Worm (Caenorhabditis elegans) whole organism, young adult: ENCODE results near the gene F35C11.3.

Experiments used
- C06A6.2 ChIP-seq: fragments of 200-800 bp; sonication (Bioruptor generic); conservative IDR thresholded peaks from 2 replicates; pipeline ENCODE4 v1.3.6; 2022; ENCODE audit warnings: missing genetic modification characterization, missing compliant biosample characterization
- F10E7.11 ChIP-seq: sonication (generic microtip); optimal IDR thresholded peaks from 2 replicates; lab custom pipeline; 2017; ENCODE audit warnings: mild to moderate bottlenecking, missing genetic modification characterization, moderate library complexity, missing compliant biosample characterization
- F33H1.4 ChIP-seq: fragments of 200-800 bp; sonication (Bioruptor generic); IDR thresholded peaks from 2 replicates; pipeline ENCODE4 v1.3.6; 2022; ENCODE audit warnings: missing genetic modification reagents, missing genetic modification characterization, missing compliant biosample characterization
- F57A8.1 ChIP-seq: fragments of 200-800 bp; sonication (Bioruptor generic); optimal IDR thresholded peaks from 2 replicates; lab custom pipeline; 2018; ENCODE audit warnings: mild to moderate bottlenecking, missing genetic modification characterization, moderate library complexity, missing compliant biosample characterization
- Y53G8AR.9 ChIP-seq: fragments of 200-800 bp; sonication (Bioruptor generic); conservative IDR thresholded peaks from 2 replicates; pipeline ENCODE4 v1.3.6; 2022; ENCODE audit warnings: missing genetic modification reagents, missing genetic modification characterization, missing compliant biosample characterization
- aptf-2 ChIP-seq: fragments of 200-800 bp; sonication (Bioruptor generic); conservative IDR thresholded peaks from 2 replicates; pipeline ENCODE4 v1.3.6; 2022; ENCODE audit warnings: missing genetic modification reagents, missing genetic modification characterization, missing compliant biosample characterization
- aptf-3 ChIP-seq: fragments of 200-800 bp; sonication (Bioruptor generic); IDR thresholded peaks from 2 replicates; pipeline ENCODE4 v1.3.6; 2022; ENCODE audit warnings: missing genetic modification characterization, missing compliant biosample characterization
- ceh-79 ChIP-seq: sonication (generic microtip); optimal IDR thresholded peaks from 2 replicates; lab custom pipeline; 2017; ENCODE audit warnings: mild to moderate bottlenecking, missing genetic modification characterization, missing compliant biosample characterization
- dox-1 ChIP-seq: fragments of 200-800 bp; sonication (Bioruptor generic); IDR thresholded peaks from 2 replicates; pipeline ENCODE4 v1.3.6; 2022; ENCODE audit warnings: missing genetic modification reagents, missing genetic modification characterization, missing compliant biosample characterization
- ets-4 ChIP-seq: fragments of 200-800 bp; sonication (Bioruptor generic); optimal IDR thresholded peaks from 2 replicates; lab custom pipeline; 2018; ENCODE audit warnings: mild to moderate bottlenecking, missing genetic modification characterization, missing compliant biosample characterization
- gei-17 ChIP-seq: fragments of 200-800 bp; sonication (Bioruptor generic); optimal IDR thresholded peaks from 2 replicates; lab custom pipeline; 2018; ENCODE audit warnings: mild to moderate bottlenecking, missing genetic modification characterization, missing compliant biosample characterization
- hmg-1.2 ChIP-seq: fragments of 200-800 bp; sonication (Bioruptor generic); IDR thresholded peaks from 2 replicates; pipeline ENCODE4 v1.3.6; 2022; ENCODE audit warnings: missing genetic modification reagents, missing genetic modification characterization, missing compliant biosample characterization
- hmg-20 ChIP-seq: fragments of 200-800 bp; sonication (Bioruptor generic); IDR thresholded peaks from 2 replicates; pipeline ENCODE4 v1.3.6; 2022; ENCODE audit warnings: missing genetic modification reagents, missing genetic modification characterization, missing compliant biosample characterization
- hsf-1 ChIP-seq: fragments of 200-800 bp; sonication (Bioruptor generic); IDR thresholded peaks from 2 replicates; pipeline ENCODE4 v1.3.6; 2022; ENCODE audit warnings: missing genetic modification reagents, missing genetic modification characterization, missing compliant biosample characterization
- lin-26 ChIP-seq: fragments of 200-800 bp; sonication (Bioruptor generic); IDR thresholded peaks from 2 replicates; pipeline ENCODE4 v1.3.6; 2022; ENCODE audit warnings: missing genetic modification reagents, missing genetic modification characterization, missing compliant biosample characterization
- lsy-27 ChIP-seq: sonication (generic microtip); optimal IDR thresholded peaks from 2 replicates; lab custom pipeline; 2017; ENCODE audit warnings: missing genetic modification characterization, mild to moderate bottlenecking, missing compliant biosample characterization, antibody characterized with exemption, missing genotype, borderline replicate concordance; ENCODE audit not compliant: insufficient read depth
- madf-6 ChIP-seq: fragments of 200-800 bp; sonication (Bioruptor generic); IDR thresholded peaks from 2 replicates; pipeline ENCODE4 v1.3.6; 2022; ENCODE audit warnings: missing genetic modification reagents, missing genetic modification characterization, missing compliant biosample characterization
- madf-8 ChIP-seq: fragments of 200-800 bp; sonication (Bioruptor generic); conservative IDR thresholded peaks from 2 replicates; pipeline ENCODE4 v1.3.6; 2022; ENCODE audit warnings: missing genetic modification reagents, missing genetic modification characterization, missing compliant biosample characterization
- nhr-80 ChIP-seq: sonication (generic microtip); optimal IDR thresholded peaks from 2 replicates; lab custom pipeline; 2016; ENCODE audit warnings: missing genetic modification characterization, missing compliant biosample characterization
- pha-4 ChIP-seq: fragments of 150-350 bp; sonication (generic microtip); optimal IDR thresholded peaks from 2 replicates; lab custom pipeline; 2014; ENCODE audit warnings: missing biosample characterization, missing genetic modification reagents, missing genetic modification characterization
- rec-8 ChIP-seq, 2 experiments: sonication (generic microtip); optimal IDR thresholded peaks; 2 replicates each; lab custom pipeline; 2016; ENCODE audit warnings: mild to moderate bottlenecking in 2 of 2, missing genetic modification characterization in 2 of 2, missing genetic modification reagents in 2 of 2, missing genotype in 2 of 2, missing biosample characterization in 1 of 2, missing compliant biosample characterization in 1 of 2, moderate library complexity in 1 of 2
- rpc-1 ChIP-seq, 2 experiments: fragments of 150-350 bp in 1 of 2; sonication (generic microtip) in 1 of 2; optimal IDR thresholded peaks; 2 replicates each; lab custom pipeline; 2014 to 2018; ENCODE audit warnings: missing biosample characterization in 1 of 2, missing genetic modification characterization in 1 of 2, missing genetic modification reagents in 1 of 2, missing genotype in 1 of 2
- snpc-1.3 ChIP-seq: sonication (generic microtip); optimal IDR thresholded peaks from 2 replicates; lab custom pipeline; 2017; ENCODE audit warnings: missing genetic modification characterization, mild to moderate bottlenecking, missing compliant biosample characterization, antibody characterized with exemption, moderate library complexity, missing genotype, missing genetic modification reagents; ENCODE audit not compliant: insufficient read depth
- snpc-3.4 ChIP-seq: sonication (generic microtip); optimal IDR thresholded peaks from 2 replicates; lab custom pipeline; 2017; ENCODE audit warnings: missing genetic modification characterization, mild to moderate bottlenecking, missing compliant biosample characterization, antibody characterized with exemption, moderate library complexity, missing genotype, missing genetic modification reagents
- somi-1 ChIP-seq: fragments of 200-800 bp; sonication (Bioruptor generic); optimal IDR thresholded peaks from 2 replicates; lab custom pipeline; 2018; ENCODE audit warnings: mild to moderate bottlenecking, missing genetic modification characterization, missing compliant biosample characterization
- sptf-2 ChIP-seq: fragments of 200-800 bp; sonication (Bioruptor generic); optimal IDR thresholded peaks from 2 replicates; lab custom pipeline; 2018; ENCODE audit warnings: mild to moderate bottlenecking, missing genetic modification characterization, missing compliant biosample characterization
- tbp1 ChIP-seq: fragments of 200-800 bp; sonication (Bioruptor generic); optimal IDR thresholded peaks from 2 replicates; lab custom pipeline; 2018; ENCODE audit warnings: mild to moderate bottlenecking, missing genetic modification characterization, missing compliant biosample characterization
- zfh-2 ChIP-seq: fragments of 200-800 bp; sonication (Bioruptor generic); conservative IDR thresholded peaks from 2 replicates; pipeline ENCODE4 v1.3.6; 2022; ENCODE audit warnings: missing genetic modification reagents, missing genetic modification characterization, missing compliant biosample characterization
- ztf-22 ChIP-seq: fragments of 200-800 bp; sonication (Bioruptor generic); optimal IDR thresholded peaks from 2 replicates; lab custom pipeline; 2018; ENCODE audit warnings: mild to moderate bottlenecking, missing genetic modification characterization, moderate library complexity, missing compliant biosample characterization
- ztf-26 ChIP-seq: sonication (generic microtip); optimal IDR thresholded peaks from 2 replicates; lab custom pipeline; 2017; ENCODE audit warnings: missing genetic modification characterization, missing compliant biosample characterization
- ztf-3 ChIP-seq: fragments of 200-800 bp; sonication (Bioruptor generic); optimal IDR thresholded peaks from 2 replicates; lab custom pipeline; 2018; ENCODE audit warnings: mild to moderate bottlenecking, missing genetic modification characterization, missing compliant biosample characterization

The F35C11.3 gene

ce11 chrII:8259674-8260073 is 13.1 kb downstream of the F35C11.3 start:
- TF ChIP-seq gei-17 (GFP tag; lab: Kevin White, UChicago) (no peak), rec-8 (tag; optimal IDR thresholded peaks at IDR 0.05; lab: Kevin White, UChicago) (no peak), ets-4 (no peak), F33H1.4 (no peak), ztf-3 (GFP tag; lab: Kevin White, UChicago) (no peak), lsy-27 (no peak), madf-6 (GFP tag; lab: Robert Waterston, UW) (no peak), tbp1 (GFP tag; lab: Kevin White, UChicago) (no peak), snpc-1.3 (tag; lab: Kevin White, UChicago) (no peak), ztf-26 (tag; lab: Kevin White, UChicago) (peak; percentile 66), C06A6.2 (GFP tag; lab: Robert Waterston, UW) (0 out of 2 replicates have a peak, but pooled peaks have one; percentile 17), sptf-2 (no peak), ztf-22 (no peak), hsf-1 (GFP tag; lab: Robert Waterston, UW) (0 out of 2 replicates have a peak, but pooled peaks have one; percentile 53), somi-1 (peak; percentile 52), lin-26 (GFP tag; lab: Robert Waterston, UW) (peak; percentile 28; the same call in 1 of the 2 replicates), aptf-3 (GFP tag; lab: Robert Waterston, UW) (no peak), F57A8.1 (GFP tag; lab: Kevin White, UChicago) (no peak)

ce11 chrII:8263562-8263961 is 17.0 kb downstream of the F35C11.3 start:
- TF ChIP-seq rec-8 (tag; optimal IDR thresholded peaks at IDR 0.05; lab: Kevin White, UChicago) (no peak), ztf-26 (tag; lab: Kevin White, UChicago) (peak; percentile 30), nhr-80 (tag; lab: Kevin White, UChicago) (peak; percentile 47)

- TF ChIP-seq F57A8.1 (GFP tag; lab: Kevin White, UChicago) (no peak), F33H1.4 (no peak)
Measured at ce11 chrII:8264619-8265018, 18.0 kb downstream of the F35C11.3 start, which contains the start of gene srdh-1. srdh-1 (plus strand) TSS chrII:8264661.

ce11 chrII:8266559-8266958 is 20.0 kb downstream of the F35C11.3 start:
- TF ChIP-seq aptf-2 (no peak), hmg-20 (GFP tag; lab: Robert Waterston, UW) (no peak), dox-1 (GFP tag; lab: Robert Waterston, UW) (peak; percentile 44; the same call in 1 of the 2 replicates), madf-8 (GFP tag; lab: Robert Waterston, UW) (no peak), hmg-1.2 (GFP tag; lab: Robert Waterston, UW) (no peak), rpc-1 (optimal IDR thresholded peaks at IDR 0.05; lab: Kevin White, UChicago) (no peak), rpc-1 (tag; optimal IDR thresholded peaks at IDR 0.05; lab: Kevin White, UChicago) (no peak), pha-4 (no peak), zfh-2 (GFP tag; lab: Robert Waterston, UW) (no peak), snpc-3.4 (tag; lab: Kevin White, UChicago) (no peak), hsf-1 (GFP tag; lab: Robert Waterston, UW) (no peak), nhr-80 (tag; lab: Kevin White, UChicago) (peak; percentile 79), F10E7.11 (tag; lab: Kevin White, UChicago) (no peak), ceh-79 (tag; lab: Kevin White, UChicago) (no peak), Y53G8AR.9 (GFP tag; lab: Robert Waterston, UW) (no peak)
